Fruit fly (Drosophila melanogaster) whole organism, embryonic: Measurements from ENCODE around the gene CG15414.

Experiments
- Atf3 ChIP-seq: fragments of 200-800 bp; sonication (Bioruptor generic); optimal IDR thresholded peaks from 3 replicates; lab custom pipeline; 2016; ENCODE audit warnings: missing biosample characterization, missing genetic modification characterization
- Bteb2 ChIP-seq: fragments of 200-800 bp; sonication (Bioruptor generic); optimal IDR thresholded peaks from 2 replicates; lab custom pipeline; 2016; ENCODE audit warnings: missing biosample characterization, missing genetic modification characterization
- CG10654 ChIP-seq: fragments of 200-800 bp; sonication (Bioruptor generic); optimal IDR thresholded peaks from 2 replicates; lab custom pipeline; 2016; ENCODE audit warnings: missing biosample characterization, missing genetic modification characterization
- CG11560 ChIP-seq: fragments of 200-800 bp; sonication (Bioruptor generic); IDR thresholded peaks from 3 replicates; pipeline ENCODE4 v1.3.6; 2022; ENCODE audit warnings: missing biosample characterization, missing genetic modification characterization
- CG12071 ChIP-seq: fragments of 200-800 bp; sonication (Bioruptor generic); optimal IDR thresholded peaks from 3 replicates; lab custom pipeline; 2018; ENCODE audit warnings: missing biosample characterization, mild to moderate bottlenecking, missing genetic modification characterization
- CG12769 ChIP-seq: fragments of 200-800 bp; sonication (Bioruptor generic); optimal IDR thresholded peaks from 2 replicates; lab custom pipeline; 2019; ENCODE audit warnings: missing biosample characterization, mild to moderate bottlenecking, missing genetic modification characterization, moderate library complexity
- CG15011 ChIP-seq: fragments of 200-800 bp; sonication (Bioruptor generic); optimal IDR thresholded peaks from 3 replicates; lab custom pipeline; 2018; ENCODE audit warnings: missing biosample characterization, mild to moderate bottlenecking, missing genetic modification characterization
- CG15269 ChIP-seq: fragments of 200-800 bp; sonication (Bioruptor generic); optimal IDR thresholded peaks from 2 replicates; lab custom pipeline; 2018; ENCODE audit warnings: missing biosample characterization, mild to moderate bottlenecking, missing genetic modification characterization, moderate library complexity
- CG1529 ChIP-seq: fragments of 200-800 bp; sonication (Bioruptor generic); optimal IDR thresholded peaks from 3 replicates; lab custom pipeline; 2018; ENCODE audit warnings: missing biosample characterization, missing genetic modification characterization
- CG15514 ChIP-seq: fragments of 200-800 bp; sonication (Bioruptor generic); optimal IDR thresholded peaks from 3 replicates; lab custom pipeline; 2017; ENCODE audit warnings: missing biosample characterization, missing genetic modification characterization, mild to moderate bottlenecking, moderate library complexity, missing genetic modification reagents
- CG1602 ChIP-seq: fragments of 200-800 bp; sonication (Bioruptor generic); optimal IDR thresholded peaks from 3 replicates; lab custom pipeline; 2016; ENCODE audit warnings: missing biosample characterization, missing genetic modification characterization
- CG18764 ChIP-seq: fragments of 200-800 bp; sonication (Bioruptor generic); optimal IDR thresholded peaks from 3 replicates; lab custom pipeline; 2016; ENCODE audit warnings: missing biosample characterization, missing genetic modification characterization
- CG2202 ChIP-seq: fragments of 200-800 bp; sonication (Bioruptor generic); optimal IDR thresholded peaks from 2 replicates; lab custom pipeline; 2018; ENCODE audit warnings: missing biosample characterization, mild to moderate bottlenecking, missing genetic modification characterization
- CG32767 ChIP-seq: fragments of 200-800 bp; sonication (Bioruptor generic); IDR thresholded peaks from 2 replicates; pipeline ENCODE4 v1.3.6; 2022; ENCODE audit warnings: missing biosample characterization, missing genetic modification characterization
- CG6254 ChIP-seq: fragments of 200-800 bp; sonication (Bioruptor generic); optimal IDR thresholded peaks from 3 replicates; lab custom pipeline; 2017; ENCODE audit warnings: mild to moderate bottlenecking, missing biosample characterization, missing genetic modification reagents, missing genetic modification characterization
- CG6689 ChIP-seq: fragments of 200-800 bp; sonication (Bioruptor generic); IDR thresholded peaks from 2 replicates; pipeline ENCODE4 v1.3.6; 2022; ENCODE audit warnings: missing biosample characterization, missing genetic modification characterization
- CG8281 ChIP-seq: fragments of 200-800 bp; sonication (Bioruptor generic); optimal IDR thresholded peaks from 2 replicates; lab custom pipeline; 2018; ENCODE audit warnings: missing biosample characterization, mild to moderate bottlenecking, missing genetic modification characterization, moderate library complexity
- CG8290 ChIP-seq, 3 experiments: fragments of 200-800 bp; sonication (Bioruptor generic); optimal IDR thresholded peaks; 2 replicates each; lab custom pipeline; 2016 to 2019; ENCODE audit warnings: missing biosample characterization in 3 of 3, missing genetic modification characterization in 3 of 3, mild to moderate bottlenecking in 2 of 3, moderate library complexity in 1 of 3
- CG8359 ChIP-seq: fragments of 200-800 bp; sonication (Bioruptor generic); optimal IDR thresholded peaks from 2 replicates; lab custom pipeline; 2017; ENCODE audit warnings: missing biosample characterization, mild to moderate bottlenecking, missing genetic modification characterization, borderline replicate concordance
- CG8944 ChIP-seq: fragments of 200-800 bp; sonication (Bioruptor generic); optimal IDR thresholded peaks from 3 replicates; lab custom pipeline; 2016; ENCODE audit warnings: missing biosample characterization, missing genetic modification characterization
- CG9727 ChIP-seq: fragments of 200-800 bp; sonication (Bioruptor generic); optimal IDR thresholded peaks from 3 replicates; lab custom pipeline; 2017; ENCODE audit warnings: missing biosample characterization, mild to moderate bottlenecking, missing genetic modification characterization
- CG9817 ChIP-seq: fragments of 200-800 bp; sonication (Bioruptor generic); optimal IDR thresholded peaks from 2 replicates; lab custom pipeline; 2018; ENCODE audit warnings: missing biosample characterization, mild to moderate bottlenecking, missing genetic modification characterization, moderate library complexity
- Fer3 ChIP-seq: fragments of 200-800 bp; sonication (Bioruptor generic); optimal IDR thresholded peaks from 2 replicates; lab custom pipeline; 2018; ENCODE audit warnings: missing biosample characterization, mild to moderate bottlenecking, missing genetic modification characterization, moderate library complexity
- HmgD ChIP-seq: fragments of 200-800 bp; sonication (Bioruptor generic); optimal IDR thresholded peaks from 3 replicates; lab custom pipeline; 2016; ENCODE audit warnings: missing biosample characterization, missing genetic modification characterization
- Hr51 ChIP-seq, 2 experiments: fragments of 200-800 bp; sonication (Bioruptor generic); optimal IDR thresholded peaks; 2 replicates in 1 of 2; 3 replicates in 1 of 2; lab custom pipeline; 2016 to 2018; ENCODE audit warnings: missing biosample characterization in 2 of 2, missing genetic modification characterization in 2 of 2, mild to moderate bottlenecking in 1 of 2, moderate library complexity in 1 of 2
- Hsf ChIP-seq: fragments of 200-800 bp; sonication (Bioruptor generic); optimal IDR thresholded peaks from 3 replicates; lab custom pipeline; 2016; ENCODE audit warnings: missing biosample characterization, missing genetic modification characterization
- Myb ChIP-seq: fragments of 200-800 bp; sonication (Bioruptor generic); optimal IDR thresholded peaks from 2 replicates; lab custom pipeline; 2016; ENCODE audit warnings: missing biosample characterization, missing genetic modification characterization
- Rfx ChIP-seq: fragments of 200-800 bp; sonication (Bioruptor generic); IDR thresholded peaks from 2 replicates; pipeline ENCODE4 v1.3.6; 2022; ENCODE audit warnings: missing biosample characterization, missing genetic modification characterization
- Taf1 ChIP-seq: fragments of 200-800 bp; sonication (Bioruptor generic); IDR thresholded peaks from 2 replicates; pipeline ENCODE4 v1.3.6; 2022; ENCODE audit warnings: missing biosample characterization, missing genetic modification characterization
- Usf ChIP-seq: fragments of 200-800 bp; sonication (Bioruptor generic); optimal IDR thresholded peaks from 2 replicates; lab custom pipeline; 2017; ENCODE audit warnings: missing genotype, missing biosample characterization, missing genetic modification characterization
- Xbp1 ChIP-seq: fragments of 200-800 bp; sonication (Bioruptor generic); optimal IDR thresholded peaks from 3 replicates; lab custom pipeline; 2016; ENCODE audit warnings: missing biosample characterization, mild to moderate bottlenecking, missing genetic modification characterization
- al ChIP-seq: fragments of 200-800 bp; sonication (Bioruptor generic); IDR thresholded peaks from 2 replicates; pipeline ENCODE4 v1.3.6; 2022; ENCODE audit warnings: missing biosample characterization, missing genetic modification characterization
- ase ChIP-seq: fragments of 200-800 bp; sonication (Bioruptor generic); IDR thresholded peaks from 3 replicates; pipeline ENCODE4 v1.3.6; 2022; ENCODE audit warnings: missing biosample characterization, missing genetic modification characterization
- esg ChIP-seq: fragments of 200-800 bp; sonication (Bioruptor generic); conservative IDR thresholded peaks from 2 replicates; pipeline ENCODE4 v1.3.6; 2022; ENCODE audit warnings: missing biosample characterization, missing genetic modification characterization
- lab ChIP-seq: fragments of 200-800 bp; sonication (Bioruptor generic); optimal IDR thresholded peaks from 3 replicates; lab custom pipeline; 2017; ENCODE audit warnings: missing biosample characterization, missing genetic modification characterization, mild to moderate bottlenecking, moderate library complexity, missing genetic modification reagents
- lola ChIP-seq, 3 experiments: fragments of >200 bp in 2 of 3; fragments of 200-800 bp in 1 of 3; sonication (Bioruptor generic) in 1 of 3; optimal IDR thresholded peaks; 2 replicates each; lab custom pipeline; 2017 to 2019; ENCODE audit warnings: missing biosample characterization in 3 of 3, missing genetic modification characterization in 3 of 3, mild to moderate bottlenecking in 1 of 3, moderate library complexity in 1 of 3
- mam ChIP-seq: fragments of 200-800 bp; sonication (Bioruptor generic); optimal IDR thresholded peaks from 3 replicates; lab custom pipeline; 2016; ENCODE audit warnings: missing biosample characterization, missing genetic modification characterization
- pan ChIP-seq, 4 experiments: fragments of >200 bp in 3 of 4; fragments of 200-800 bp in 1 of 4; sonication (Bioruptor generic) in 1 of 4; optimal IDR thresholded peaks in 3 of 4; IDR thresholded peaks in 1 of 4; 2 replicates each; pipeline versions ENCODE4 v1.3.6 to Lab custom; 2017 to 2022; ENCODE audit warnings: missing biosample characterization in 2 of 4, missing genetic modification characterization in 2 of 4, mixed read lengths in 1 of 4
- pfk ChIP-seq: fragments of 200-800 bp; sonication (Bioruptor generic); optimal IDR thresholded peaks from 2 replicates; lab custom pipeline; 2018; ENCODE audit warnings: missing biosample characterization, mild to moderate bottlenecking, missing genetic modification characterization, moderate library complexity
- pho ChIP-seq: fragments of 200-800 bp; sonication (Bioruptor generic); optimal IDR thresholded peaks from 2 replicates; lab custom pipeline; 2016; ENCODE audit warnings: missing biosample characterization, missing genetic modification characterization
- repo ChIP-seq: fragments of 200-800 bp; sonication (Bioruptor generic); optimal IDR thresholded peaks from 2 replicates; lab custom pipeline; 2016; ENCODE audit warnings: missing biosample characterization, missing genetic modification characterization
- salm ChIP-seq: fragments of 200-800 bp; sonication (Bioruptor generic); optimal IDR thresholded peaks from 2 replicates; lab custom pipeline; 2018; ENCODE audit warnings: missing biosample characterization, mild to moderate bottlenecking, missing genetic modification characterization
- shn ChIP-seq: fragments of 200-800 bp; sonication (Bioruptor generic); optimal IDR thresholded peaks from 3 replicates; lab custom pipeline; 2016; ENCODE audit warnings: missing biosample characterization, missing genetic modification characterization
- tgo ChIP-seq: fragments of 200-800 bp; sonication (Bioruptor generic); IDR thresholded peaks from 3 replicates; pipeline ENCODE4 v1.3.6; 2022; ENCODE audit warnings: missing biosample characterization, missing genetic modification characterization
- trem ChIP-seq: fragments of 200-800 bp; optimal IDR thresholded peaks from 3 replicates; lab custom pipeline; 2019; ENCODE audit warnings: missing biosample characterization, mild to moderate bottlenecking, missing genetic modification characterization, moderate library complexity
- trh ChIP-seq: fragments of 200-800 bp; sonication (Bioruptor generic); optimal IDR thresholded peaks from 2 replicates; lab custom pipeline; 2016; ENCODE audit warnings: missing biosample characterization, missing genetic modification characterization
- tup ChIP-seq: fragments of 200-800 bp; sonication (Bioruptor generic); optimal IDR thresholded peaks from 2 replicates; lab custom pipeline; 2016; ENCODE audit warnings: missing biosample characterization, mild to moderate bottlenecking, missing genetic modification characterization, moderate library complexity
- zen ChIP-seq: fragments of 200-800 bp; sonication (Bioruptor generic); optimal IDR thresholded peaks from 3 replicates; lab custom pipeline; 2018; ENCODE audit warnings: missing biosample characterization, mild to moderate bottlenecking, missing genetic modification characterization, moderate library complexity
- zfh2 ChIP-seq: fragments of 200-800 bp; sonication (Bioruptor generic); optimal IDR thresholded peaks from 2 replicates; lab custom pipeline; 2016; ENCODE audit warnings: missing biosample characterization, missing genetic modification characterization

Gene CG15414

DNA sequence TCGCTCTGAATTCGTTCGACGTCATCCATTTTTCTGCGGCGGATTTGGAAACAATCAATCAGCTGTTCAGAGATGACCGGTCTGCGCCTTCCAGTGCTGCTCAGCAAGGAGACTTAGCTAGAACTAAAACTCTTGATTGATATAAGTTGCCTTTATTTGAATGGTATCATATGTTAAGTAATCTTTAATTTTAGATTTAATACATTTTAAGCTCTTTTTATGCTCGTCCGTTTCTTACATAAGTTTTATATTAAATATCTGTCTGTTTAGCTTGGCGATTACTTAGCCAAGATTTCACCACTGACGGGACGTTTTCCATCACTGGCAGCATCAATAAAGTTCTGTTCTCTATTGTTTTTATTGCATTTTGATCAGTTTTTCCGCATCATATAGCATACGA is 33.9 kb downstream of the CG15414 start, which contains the start of the genes Cog3 and Sec5 (continued):
- TF ChIP-seq Fer3 (tag; lab: Kevin White, UChicago), result peak; percentile 74
- TF ChIP-seq CG6689 (GFP tag; lab: Robert Waterston, UW), result peak; percentile 31; the same call in 1 of the 2 replicates
- peak; percentile 34 for TF ChIP-seq CG1602
- peak; percentile 45 for TF ChIP-seq shn (GFP tag; lab: Kevin White, UChicago)
- TF ChIP-seq Atf3 (GFP tag; lab: Kevin White, UChicago), result peak; percentile 9
- TF ChIP-seq pfk (GFP tag; lab: Kevin White, UChicago), result no peak
- peak in 1 of 3 experiments; percentile 59 for TF ChIP-seq lola (GFP tag; optimal IDR thresholded peaks at IDR 0.05; lab: Kevin White, UChicago)
- TF ChIP-seq al, result peak; percentile 73
- TF ChIP-seq CG10654 (GFP tag; lab: Kevin White, UChicago), result peak; percentile 34
- no peak for TF ChIP-seq CG8281 (tag; lab: Kevin White, UChicago)
- no peak for TF ChIP-seq ase
- TF ChIP-seq pho (GFP tag; lab: Kevin White, UChicago), result peak; percentile 29
- TF ChIP-seq CG32767, result no peak
- no peak for TF ChIP-seq salm
- TF ChIP-seq CG12071, result no peak
- TF ChIP-seq CG8290 (GFP tag; optimal IDR thresholded peaks at IDR 0.05; lab: Kevin White, UChicago), result no peak
- no peak for TF ChIP-seq CG8290 (tag; optimal IDR thresholded peaks at IDR 0.05; lab: Kevin White, UChicago)
- no peak for TF ChIP-seq pan (optimal IDR thresholded peaks at IDR 0.05; lab: Kevin White, UChicago)
- peak in 1 of 2 experiments; percentile 69 for TF ChIP-seq pan (GFP tag; optimal IDR thresholded peaks at IDR 0.05 in 1 of 2, IDR thresholded peaks at IDR 0.05 in 1 of 2)
- TF ChIP-seq Myb (GFP tag; lab: Kevin White, UChicago), result no peak
- TF ChIP-seq trem, result peak; percentile 83
- TF ChIP-seq lab, result no peak
- peak; percentile 13 for TF ChIP-seq Usf (GFP tag; lab: Kevin White, UChicago)
- TF ChIP-seq Taf1 (GFP tag; lab: Robert Waterston, UW), result peak; percentile 33; the same call in 1 of the 2 replicates
- TF ChIP-seq CG8359 (GFP tag; lab: Kevin White, UChicago), result peak; percentile 32
- peak; percentile 54 for TF ChIP-seq mam (GFP tag; lab: Kevin White, UChicago)
- no peak for TF ChIP-seq trh
- no peak for TF ChIP-seq CG18764 (GFP tag; lab: Kevin White, UChicago)
- TF ChIP-seq Rfx, result peak; percentile 85
- TF ChIP-seq zfh2 (GFP tag; lab: Kevin White, UChicago), result peak; percentile 61
- peak; percentile 74 for TF ChIP-seq CG15514 (GFP tag; lab: Kevin White, UChicago)
- peak; percentile 67 for TF ChIP-seq zen (tag; lab: Kevin White, UChicago)
- TF ChIP-seq CG15011 (GFP tag; lab: Kevin White, UChicago), result no peak
- peak; percentile 19 for TF ChIP-seq Hsf
- peak; percentile 51 for TF ChIP-seq CG9727
- TF ChIP-seq repo (GFP tag; lab: Kevin White, UChicago), result no peak
- peak; percentile 2 for TF ChIP-seq CG8944 (GFP tag; lab: Kevin White, UChicago)
- TF ChIP-seq esg, result peak; percentile 27; the same call in 1 of the 2 replicates
- peak in 1 of 2 experiments; percentile 73 for TF ChIP-seq Hr51 (GFP tag; optimal IDR thresholded peaks at IDR 0.05; lab: Kevin White, UChicago)
- peak; percentile 58 for TF ChIP-seq Xbp1 (GFP tag; lab: Kevin White, UChicago)
- no peak for TF ChIP-seq tup (GFP tag; lab: Kevin White, UChicago)
- TF ChIP-seq CG1529, result no peak
- no peak for TF ChIP-seq CG11560 (tag; lab: Robert Waterston, UW)
- TF ChIP-seq CG12769 (tag; lab: Kevin White, UChicago), result no peak
- no peak for TF ChIP-seq CG15269 (tag; lab: Kevin White, UChicago)
- TF ChIP-seq CG9817 (tag; lab: Kevin White, UChicago), result peak; percentile 66
- no peak for TF ChIP-seq CG6254
- TF ChIP-seq tgo (GFP tag; lab: Robert Waterston, UW), result peak; percentile 53; the same call in 1 of the 3 replicates
- peak; percentile 17 for TF ChIP-seq HmgD (GFP tag; lab: Kevin White, UChicago)
- TF ChIP-seq CG2202 (tag; lab: Kevin White, UChicago), result no peak
- peak; percentile 20 for TF ChIP-seq Bteb2 (GFP tag; lab: Kevin White, UChicago)
